Worm (Caenorhabditis elegans) whole organism, L4 larva: ENCODE measurements around the gene C25F6.1.

Experiments used
- D1046.2 ChIP-seq: fragments of 200-800 bp; sonication (Bioruptor generic); IDR thresholded peaks from 2 replicates; pipeline ENCODE4 v1.3.6; 2022; ENCODE audit warnings: missing genetic modification characterization, missing compliant biosample characterization
- F26F4.8 ChIP-seq: fragments of 200-800 bp; sonication (Bioruptor generic); conservative IDR thresholded peaks from 2 replicates; pipeline ENCODE4 v1.3.6; 2022; ENCODE audit warnings: missing genetic modification characterization, missing compliant biosample characterization
- F44E2.7 ChIP-seq: fragments of 200-800 bp; sonication (Bioruptor generic); IDR thresholded peaks from 2 replicates; pipeline ENCODE4 v2.1.2; 2022; ENCODE audit warnings: missing genetic modification characterization, missing compliant biosample characterization
- T26A8.4 ChIP-seq: fragments of 200-800 bp; sonication (Bioruptor generic); IDR thresholded peaks from 2 replicates; pipeline ENCODE4 v1.3.6; 2022; ENCODE audit warnings: missing genetic modification characterization, missing compliant biosample characterization
- ZK337.2 ChIP-seq: fragments of 200-800 bp; sonication (Bioruptor generic); IDR thresholded peaks from 2 replicates; pipeline ENCODE4 v1.3.6; 2022; ENCODE audit warnings: missing genetic modification reagents, missing genetic modification characterization, missing compliant biosample characterization
- ZK546.5 ChIP-seq, 2 experiments: sonication (generic microtip); optimal IDR thresholded peaks; 2 replicates each; lab custom pipeline; 2017; ENCODE audit warnings: missing biosample characterization in 2 of 2, missing genetic modification characterization in 2 of 2
- aha-1 ChIP-seq: fragments of 150-350 bp; peaks from one replicate; lab custom pipeline; 2014; ENCODE audit warnings: missing biosample characterization, missing genetic modification characterization
- ama-1 ChIP-seq: fragments of 150-350 bp; optimal IDR thresholded peaks from 2 replicates; lab custom pipeline; 2014; ENCODE audit warnings: inconsistent platforms, mixed read lengths
- ceh-44 ChIP-seq: fragments of 200-800 bp; sonication (Bioruptor generic); IDR thresholded peaks from 2 replicates; pipeline ENCODE4 v1.3.6; 2022; ENCODE audit warnings: missing genetic modification reagents, missing genetic modification characterization, missing compliant biosample characterization
- ceh-62 ChIP-seq: sonication (generic microtip); optimal IDR thresholded peaks from 2 replicates; lab custom pipeline; 2017; ENCODE audit warnings: missing biosample characterization, missing genetic modification characterization
- daf-16 ChIP-seq, 3 experiments: sonication (generic microtip); optimal IDR thresholded peaks; 2 replicates each; lab custom pipeline; 2016 to 2017; ENCODE audit warnings: missing genetic modification characterization in 3 of 3, missing genetic modification reagents in 3 of 3, mild to moderate bottlenecking in 2 of 3, missing compliant biosample characterization in 2 of 3, missing biosample characterization in 1 of 3, moderate library complexity in 1 of 3
- daf-8 ChIP-seq: fragments of 200-800 bp; sonication (Bioruptor generic); IDR thresholded peaks from 2 replicates; pipeline ENCODE4 v1.3.6; 2022; ENCODE audit warnings: missing genetic modification characterization, missing compliant biosample characterization
- dmd-6 ChIP-seq: fragments of 200-800 bp; sonication (Bioruptor generic); IDR thresholded peaks from 2 replicates; pipeline ENCODE4 v1.3.6; 2022; ENCODE audit warnings: missing genetic modification reagents, missing genetic modification characterization, missing compliant biosample characterization
- dmd-8 ChIP-seq: fragments of 200-800 bp; sonication (Bioruptor generic); IDR thresholded peaks from 2 replicates; pipeline ENCODE4 v1.3.6; 2022; ENCODE audit warnings: missing genetic modification characterization, missing compliant biosample characterization
- dve-1 ChIP-seq: sonication (generic microtip); optimal IDR thresholded peaks from 2 replicates; lab custom pipeline; 2017; ENCODE audit warnings: antibody characterized with exemption, mild to moderate bottlenecking, missing genetic modification characterization, missing compliant biosample characterization; ENCODE audit not compliant: insufficient read depth
- egl-43 ChIP-seq: fragments of 200-800 bp; sonication (Bioruptor generic); IDR thresholded peaks from 2 replicates; pipeline ENCODE4 v1.3.6; 2022; ENCODE audit warnings: missing genetic modification reagents, missing genetic modification characterization, missing compliant biosample characterization
- gei-8 ChIP-seq: fragments of 200-800 bp; sonication (Bioruptor generic); optimal IDR thresholded peaks from 2 replicates; lab custom pipeline; 2018; ENCODE audit warnings: mild to moderate bottlenecking, missing genetic modification characterization, missing compliant biosample characterization
- hlh-11 ChIP-seq: fragments of 200-800 bp; sonication (Bioruptor generic); optimal IDR thresholded peaks from 2 replicates; lab custom pipeline; 2018; ENCODE audit warnings: mild to moderate bottlenecking, missing genetic modification characterization, missing compliant biosample characterization
- hlh-30 ChIP-seq: sonication (generic microtip); optimal IDR thresholded peaks from 2 replicates; lab custom pipeline; 2017; ENCODE audit warnings: antibody characterized with exemption, mild to moderate bottlenecking, missing genetic modification characterization, missing compliant biosample characterization; ENCODE audit not compliant: insufficient read depth
- jun-1 ChIP-seq: fragments of 150-350 bp; optimal IDR thresholded peaks from 2 replicates; lab custom pipeline; 2014; ENCODE audit warnings: missing biosample characterization, missing genetic modification reagents, missing genetic modification characterization
- lin-15B ChIP-seq: fragments of 150-350 bp; sonication (generic microtip); optimal IDR thresholded peaks from 3 replicates; lab custom pipeline; 2014; ENCODE audit warnings: missing biosample characterization, missing genetic modification characterization
- lsy-2 ChIP-seq, 2 experiments: fragments of 150-350 bp in 1 of 2; sonication (generic microtip) in 1 of 2; optimal IDR thresholded peaks; 2 replicates each; lab custom pipeline; 2014 to 2017; ENCODE audit warnings: missing biosample characterization in 2 of 2, missing genetic modification characterization in 2 of 2
- mep-1 ChIP-seq: fragments of 150-350 bp; sonication (generic microtip); optimal IDR thresholded peaks from 3 replicates; lab custom pipeline; 2014; ENCODE audit warnings: missing biosample characterization, missing genetic modification characterization
- mes-2 ChIP-seq: sonication (generic microtip); optimal IDR thresholded peaks from 2 replicates; lab custom pipeline; 2016; ENCODE audit warnings: missing genotype, mild to moderate bottlenecking, missing genetic modification characterization, missing compliant biosample characterization; ENCODE audit not compliant: poor library complexity, severe bottlenecking
- nhr-102 ChIP-seq: sonication (generic microtip); optimal IDR thresholded peaks from 2 replicates; lab custom pipeline; 2016; ENCODE audit warnings: mild to moderate bottlenecking, missing genetic modification characterization, moderate library complexity, missing compliant biosample characterization
- nhr-28 ChIP-seq: fragments of 150-350 bp; optimal IDR thresholded peaks from 2 replicates; lab custom pipeline; 2014; ENCODE audit warnings: missing biosample characterization, missing genetic modification characterization
- nhr-6 ChIP-seq: fragments of 150-350 bp; optimal IDR thresholded peaks from 2 replicates; lab custom pipeline; 2014; ENCODE audit warnings: missing biosample characterization, missing genetic modification characterization
- pha-4 ChIP-seq, 2 experiments: fragments of 150-350 bp in 1 of 2; fragments of 200-800 bp in 1 of 2; sonication (Bioruptor generic) in 1 of 2; IDR thresholded peaks in 1 of 2; optimal IDR thresholded peaks in 1 of 2; 2 replicates each; pipeline versions ENCODE4 v1.3.6 to Lab custom; 2014 to 2022; ENCODE audit warnings: missing genetic modification characterization in 2 of 2, missing genetic modification reagents in 2 of 2, missing biosample characterization in 1 of 2, missing compliant biosample characterization in 1 of 2
- pqm-1 ChIP-seq: sonication (generic microtip); optimal IDR thresholded peaks from 2 replicates; lab custom pipeline; 2017; ENCODE audit warnings: missing biosample characterization, missing genetic modification characterization
- rbr-2 ChIP-seq: sonication (generic microtip); optimal IDR thresholded peaks from 2 replicates; lab custom pipeline; 2016; ENCODE audit warnings: missing genotype, missing genetic modification characterization, missing compliant biosample characterization
- unc-62 ChIP-seq, 3 experiments: fragments of 150-350 bp in 1 of 3; sonication (generic microtip); optimal IDR thresholded peaks in 2 of 3; peaks in 1 of 3; 1 replicate in 1 of 3; 2 replicates in 2 of 3; lab custom pipeline; 2014 to 2017; ENCODE audit warnings: missing biosample characterization in 3 of 3, missing genetic modification characterization in 3 of 3, missing genetic modification reagents in 3 of 3, missing genotype in 1 of 3
- zfp-3 ChIP-seq: fragments of 200-800 bp; sonication (Bioruptor generic); conservative IDR thresholded peaks from 2 replicates; pipeline ENCODE4 v1.3.6; 2022; ENCODE audit warnings: missing genetic modification reagents, missing genetic modification characterization, missing compliant biosample characterization
- zip-11 ChIP-seq: fragments of 200-800 bp; sonication (Bioruptor generic); IDR thresholded peaks from 2 replicates; pipeline ENCODE4 v1.3.6; 2022; ENCODE audit warnings: missing genetic modification characterization, missing compliant biosample characterization

Gene C25F6.1

ce11 chrX:5478875-5479274 is 7.4 kb upstream of the C25F6.1 start:
- no peak for TF ChIP-seq nhr-102 (tag; lab: Kevin White, UChicago)
- no peak for TF ChIP-seq ceh-44
- no peak for TF ChIP-seq ZK546.5 (tag; optimal IDR thresholded peaks at IDR 0.05; lab: Kevin White, UChicago)
- TF ChIP-seq dmd-8 (GFP tag; lab: Robert Waterston, UW), result no peak
- TF ChIP-seq ceh-62, result no peak
- TF ChIP-seq zip-11 (GFP tag; lab: Robert Waterston, UW), result no peak
- TF ChIP-seq lin-15B (tag; lab: Kevin White, UChicago), result no peak
- TF ChIP-seq T26A8.4 (GFP tag; lab: Robert Waterston, UW), result no peak
- TF ChIP-seq, all 104 proteins: peak for 0

DNA sequence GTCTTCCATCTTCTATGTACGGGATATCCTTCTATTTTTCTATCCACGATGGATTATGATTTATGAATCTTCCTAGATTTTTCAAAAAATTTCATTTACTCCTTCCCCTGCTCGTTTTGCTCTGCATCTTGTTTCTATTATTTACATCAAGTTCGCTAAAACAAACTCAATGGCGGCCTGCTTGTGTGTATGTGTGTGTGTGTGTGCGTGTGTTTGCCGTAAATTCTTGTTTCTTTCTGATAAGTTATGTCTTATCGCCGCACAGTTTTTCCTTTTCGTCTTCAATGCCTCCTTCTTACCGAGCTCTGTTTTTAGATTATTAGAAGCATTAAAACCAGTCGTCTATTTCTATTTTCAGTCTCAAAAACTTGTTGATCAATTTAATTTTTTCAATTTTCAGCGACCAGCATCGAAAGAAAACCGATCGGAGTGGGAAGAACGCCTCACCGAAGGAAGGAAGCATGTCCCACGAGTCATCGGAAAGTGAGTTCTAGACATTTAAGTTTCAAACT is 6.9 kb upstream of the C25F6.1 start, which contains the start of gene dlg-1:
Gene dlg-1 (plus strand): TSS at position 401 of the 512 bp plus-strand sequence.
- TF ChIP-seq ceh-44 (no peak), jun-1 (tag; lab: Kevin White, UChicago) (no peak), dve-1 (no peak), unc-62 (GFP tag; optimal IDR thresholded peaks at IDR 0.05 in 1 of 2; lab: Kevin White, UChicago) (peak in 1 of 2 experiments; percentile 97), unc-62 (tag; optimal IDR thresholded peaks at IDR 0.05; lab: Kevin White, UChicago) (no peak), gei-8 (no peak), pqm-1 (peak; percentile 5), ceh-62 (no peak), lsy-2 (tag; optimal IDR thresholded peaks at IDR 0.05; lab: Kevin White, UChicago) (no peak), nhr-28 (tag; lab: Kevin White, UChicago) (peak; percentile 14), F26F4.8 (GFP tag; lab: Robert Waterston, UW) (no peak), F44E2.7 (GFP tag; lab: Robert Waterston, UW) (no peak), daf-16 (GFP tag; optimal IDR thresholded peaks at IDR 0.05; lab: Kevin White, UChicago) (no peak), daf-16 (tag; optimal IDR thresholded peaks at IDR 0.05; lab: Kevin White, UChicago) (peak; percentile 73), ama-1 (lab: Kevin White, UChicago) (no peak)

DNA sequence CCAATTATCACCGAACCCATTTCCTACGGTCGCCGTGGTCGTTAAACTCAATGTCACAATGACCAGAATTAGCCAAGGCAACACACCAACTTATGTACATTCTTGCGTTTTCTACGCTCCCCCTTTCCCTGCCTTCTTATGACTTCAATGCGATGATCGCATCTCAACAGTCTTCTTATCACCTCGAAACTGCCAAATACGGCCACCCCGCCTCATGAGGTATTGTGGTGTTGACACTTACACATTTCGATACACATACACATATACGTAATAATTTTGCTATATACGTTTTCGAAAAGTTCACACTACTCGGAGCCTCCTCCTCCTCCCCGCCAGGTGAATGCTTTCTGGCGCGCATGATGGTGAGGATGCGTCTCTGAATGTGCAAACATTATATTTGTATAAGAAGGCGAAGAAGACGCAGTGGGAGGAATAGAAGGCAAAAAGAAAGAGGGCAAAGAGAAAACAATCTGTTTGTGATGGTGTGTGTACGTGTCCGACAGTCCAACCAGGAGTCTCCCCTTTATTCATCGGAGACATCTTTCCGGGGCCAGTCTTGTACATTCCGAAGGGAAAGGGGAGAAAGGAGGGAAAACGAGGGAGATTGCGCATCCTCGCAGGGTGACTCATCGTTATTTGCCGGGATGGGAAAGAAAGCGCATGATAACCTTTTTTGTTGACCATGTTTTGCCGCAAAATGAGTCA is 6.3 kb upstream of the C25F6.1 start:
- peak; percentile 58; the same call in 1 of the 2 replicates for TF ChIP-seq dmd-6 (GFP tag; lab: Robert Waterston, UW)
- peak; percentile 92 for TF ChIP-seq aha-1 (tag; lab: Kevin White, UChicago)
- no peak for TF ChIP-seq ZK337.2 (GFP tag; lab: Robert Waterston, UW)
- no peak for TF ChIP-seq zfp-3 (GFP tag; lab: Robert Waterston, UW)
- TF ChIP-seq daf-8, result no peak
- TF ChIP-seq jun-1 (tag; lab: Kevin White, UChicago), result peak; percentile 10
- no peak for TF ChIP-seq egl-43 (GFP tag; lab: Robert Waterston, UW)
- TF ChIP-seq D1046.2 (GFP tag; lab: Robert Waterston, UW), result no peak
- TF ChIP-seq hlh-30 (tag; lab: Kevin White, UChicago), result peak; percentile 34
- TF ChIP-seq mes-2 (tag; lab: Kevin White, UChicago), result peak; percentile 35
- no peak for TF ChIP-seq gei-8
- peak; percentile 33 for TF ChIP-seq mep-1 (tag; lab: Kevin White, UChicago)
- TF ChIP-seq pqm-1, result peak; percentile 60
- TF ChIP-seq rbr-2 (tag; lab: Kevin White, UChicago), result peak; percentile 14
- TF ChIP-seq ama-1 (lab: Kevin White, UChicago), result no peak
- peak; percentile 46 for TF ChIP-seq nhr-28 (tag; lab: Kevin White, UChicago)
- TF ChIP-seq nhr-6 (tag; lab: Kevin White, UChicago), result peak; percentile 53
- TF ChIP-seq daf-16 (GFP tag; optimal IDR thresholded peaks at IDR 0.05; lab: Kevin White, UChicago), result no peak
- TF ChIP-seq daf-16 (tag; optimal IDR thresholded peaks at IDR 0.05; lab: Kevin White, UChicago), result peak; percentile 80
- TF ChIP-seq pha-4 (GFP tag; IDR thresholded peaks at IDR 0.05; lab: Robert Waterston, UW), result no peak
- no peak for TF ChIP-seq pha-4 (tag; optimal IDR thresholded peaks at IDR 0.05; lab: Kevin White, UChicago)
- peak; percentile 49 for TF ChIP-seq hlh-11 (tag; lab: Kevin White, UChicago)
- TF ChIP-seq lsy-2 (tag; optimal IDR thresholded peaks at IDR 0.05; lab: Kevin White, UChicago), result peak in 1 of 2 experiments; percentile 4
- TF ChIP-seq dve-1, result peak; percentile 45
